Worm (Caenorhabditis elegans) whole organism, L1 larva: Measurements from ENCODE around the gene rhy-1.

Source experiments
- C16A3.4 ChIP-seq: fragments of 150-350 bp; optimal IDR thresholded peaks from 2 replicates; lab custom pipeline; 2014; ENCODE audit warnings: missing biosample characterization, missing genetic modification characterization
- aly-2 ChIP-seq: fragments of 150-350 bp; optimal IDR thresholded peaks from 2 replicates; lab custom pipeline; 2014; ENCODE audit warnings: missing biosample characterization, missing genetic modification characterization
- dpl-1 ChIP-seq, 3 experiments: fragments of 150-350 bp in 2 of 3; sonication (generic microtip) in 1 of 3; optimal IDR thresholded peaks; 2 replicates each; lab custom pipeline; 2014 to 2017; ENCODE audit warnings: missing biosample characterization in 3 of 3, missing genetic modification characterization in 3 of 3, missing genetic modification reagents in 3 of 3
- egl-13 ChIP-seq: sonication (generic microtip); optimal IDR thresholded peaks from 2 replicates; lab custom pipeline; 2016; ENCODE audit warnings: missing genotype, missing genetic modification reagents, missing genetic modification characterization, missing compliant biosample characterization
- fkh-10 ChIP-seq: sonication (generic microtip); optimal IDR thresholded peaks from 2 replicates; lab custom pipeline; 2017; ENCODE audit warnings: missing biosample characterization, missing genetic modification reagents, missing genetic modification characterization
- lin-39 ChIP-seq: fragments of 150-350 bp; optimal IDR thresholded peaks from 2 replicates; lab custom pipeline; 2014; ENCODE audit warnings: missing biosample characterization, missing genetic modification reagents, missing genetic modification characterization
- mef-2 ChIP-seq: fragments of 150-350 bp; optimal IDR thresholded peaks from 2 replicates; lab custom pipeline; 2014; ENCODE audit warnings: missing biosample characterization, missing genetic modification characterization
- nhr-28 ChIP-seq: fragments of 150-350 bp; optimal IDR thresholded peaks from 2 replicates; lab custom pipeline; 2014; ENCODE audit warnings: missing biosample characterization, missing genetic modification characterization
- nhr-47 ChIP-seq: sonication (generic microtip); optimal IDR thresholded peaks from 2 replicates; lab custom pipeline; 2016; ENCODE audit warnings: mild to moderate bottlenecking, missing genetic modification characterization, moderate library complexity, missing compliant biosample characterization
- sup-37 ChIP-seq: fragments of 200-800 bp; sonication (Bioruptor generic); optimal IDR thresholded peaks from 2 replicates; lab custom pipeline; 2018; ENCODE audit warnings: mild to moderate bottlenecking, missing genetic modification characterization, missing compliant biosample characterization
- ztf-11 ChIP-seq, 2 experiments: sonication (generic microtip); optimal IDR thresholded peaks; 2 replicates each; lab custom pipeline; 2016 to 2017; ENCODE audit warnings: missing genetic modification characterization in 2 of 2, missing biosample characterization in 1 of 2, missing compliant biosample characterization in 1 of 2

DNA sequence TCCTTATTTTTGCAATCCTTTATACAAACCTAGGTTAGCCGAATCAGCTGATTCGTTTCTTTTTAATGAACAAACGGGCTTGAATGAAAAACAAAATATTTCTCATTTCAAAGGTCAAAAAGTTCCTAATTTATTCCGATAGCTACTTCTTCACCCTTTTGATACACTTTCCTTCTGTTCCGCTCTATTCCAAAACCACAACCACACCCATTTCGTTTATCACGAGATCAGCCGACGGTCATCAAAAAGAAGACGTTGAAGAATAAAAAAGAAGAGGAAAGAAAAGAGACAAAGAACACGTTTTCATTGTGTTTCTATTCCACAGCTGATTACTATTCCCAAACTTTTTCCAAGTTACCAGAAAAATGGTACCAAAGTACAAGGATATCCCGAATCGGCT is 13.1 kb upstream of the rhy-1 start:
- TF ChIP-seq sup-37 (GFP tag; lab: Kevin White, UChicago) (no peak), egl-13 (no peak), fkh-10 (no peak), mef-2 (tag; lab: Kevin White, UChicago) (no peak), lin-39 (tag; lab: Kevin White, UChicago) (no peak), aly-2 (tag; lab: Kevin White, UChicago) (no peak), nhr-47 (no peak), C16A3.4 (tag; lab: Kevin White, UChicago) (no peak), ztf-11 (tag; optimal IDR thresholded peaks at IDR 0.05; lab: Kevin White, UChicago) (no peak), nhr-28 (tag; lab: Kevin White, UChicago) (no peak), dpl-1 (GFP tag; optimal IDR thresholded peaks at IDR 0.05; lab: Kevin White, UChicago) (no peak)
